Fruit fly (Drosophila melanogaster) whole organism, adult: ENCODE results near the gene frj.

Experiments used
- CG11617 ChIP-seq: fragments of 200-800 bp; sonication (Bioruptor generic); optimal IDR thresholded peaks from 2 replicates; lab custom pipeline; 2017; ENCODE audit warnings: mild to moderate bottlenecking, missing biosample characterization, missing genetic modification reagents, missing genetic modification characterization
- CG14711 ChIP-seq: fragments of 200-800 bp; sonication (Bioruptor generic); optimal IDR thresholded peaks from 2 replicates; lab custom pipeline; 2018; ENCODE audit warnings: missing biosample characterization, mild to moderate bottlenecking, missing genetic modification characterization, moderate library complexity
- CG1620 ChIP-seq: fragments of 200-800 bp; sonication (Bioruptor generic); optimal IDR thresholded peaks from 2 replicates; lab custom pipeline; 2016; ENCODE audit warnings: missing biosample characterization, missing genetic modification characterization
- CG33017 ChIP-seq: fragments of 200-800 bp; sonication (Bioruptor generic); optimal IDR thresholded peaks from 2 replicates; lab custom pipeline; 2018; ENCODE audit warnings: missing biosample characterization, mild to moderate bottlenecking, missing genetic modification characterization, moderate library complexity
- CG5204 ChIP-seq: fragments of 200-800 bp; sonication (Bioruptor generic); optimal IDR thresholded peaks from 2 replicates; lab custom pipeline; 2016; ENCODE audit warnings: missing biosample characterization, missing genetic modification characterization
- CG7045 ChIP-seq: fragments of 200-800 bp; sonication (Bioruptor generic); optimal IDR thresholded peaks from 2 replicates; lab custom pipeline; 2017; ENCODE audit warnings: missing biosample characterization, mild to moderate bottlenecking, missing genetic modification characterization
- CG7101 ChIP-seq: fragments of 200-800 bp; sonication (Bioruptor generic); optimal IDR thresholded peaks from 2 replicates; lab custom pipeline; 2018; ENCODE audit warnings: missing biosample characterization, mild to moderate bottlenecking, missing genetic modification characterization, moderate library complexity
- Crg-1 ChIP-seq: fragments of 200-800 bp; sonication (Bioruptor generic); optimal IDR thresholded peaks from 2 replicates; lab custom pipeline; 2016; ENCODE audit warnings: missing biosample characterization, missing genetic modification characterization
- Hr96 ChIP-seq: fragments of 200-800 bp; sonication (Bioruptor generic); optimal IDR thresholded peaks from 2 replicates; lab custom pipeline; 2016; ENCODE audit warnings: missing biosample characterization, missing genetic modification characterization
- kay ChIP-seq: fragments of 200-800 bp; sonication (Bioruptor generic); peaks from one replicate; lab custom pipeline; 2016; ENCODE audit warnings: missing biosample characterization, missing genetic modification characterization, borderline replicate concordance
- ovo ChIP-seq: fragments of 200-800 bp; sonication (Bioruptor generic); optimal IDR thresholded peaks from 2 replicates; lab custom pipeline; 2016; ENCODE audit warnings: missing biosample characterization, missing genetic modification characterization
- pad ChIP-seq: fragments of 200-800 bp; sonication (Bioruptor generic); optimal IDR thresholded peaks from 3 replicates; lab custom pipeline; 2017; ENCODE audit warnings: missing biosample characterization, missing genetic modification characterization, mild to moderate bottlenecking, moderate library complexity, missing genetic modification reagents
- tj ChIP-seq: fragments of 200-800 bp; sonication (Bioruptor generic); optimal IDR thresholded peaks from 3 replicates; lab custom pipeline; 2017; ENCODE audit warnings: missing biosample characterization, mild to moderate bottlenecking, missing genetic modification characterization, moderate library complexity
- toe ChIP-seq: fragments of 200-800 bp; sonication (Bioruptor generic); optimal IDR thresholded peaks from 2 replicates; lab custom pipeline; 2016; ENCODE audit warnings: missing biosample characterization, missing genetic modification characterization

DNA sequence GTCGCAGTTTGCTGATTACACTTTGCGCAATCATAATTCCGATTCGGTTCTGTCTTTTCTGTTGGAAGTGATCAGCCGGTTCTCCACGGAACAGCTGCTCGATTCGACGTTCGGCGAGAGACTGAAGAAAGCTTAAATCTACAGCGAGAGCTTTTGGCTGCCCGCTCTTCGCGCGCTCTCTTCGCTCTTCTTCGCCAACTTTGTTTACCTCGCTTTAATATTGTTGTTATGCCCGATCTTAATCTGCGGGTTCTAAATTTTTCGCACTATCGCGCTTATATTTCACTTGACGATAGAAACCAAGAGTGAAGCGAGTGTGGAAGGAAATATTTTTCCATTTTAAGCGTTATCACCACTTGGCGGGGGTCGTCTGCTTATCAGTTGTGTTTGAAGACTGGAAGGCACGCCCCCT is 38.6 kb downstream of the frj start, which contains the start of gene CG9547:
- TF ChIP-seq CG7101, result peak; percentile 69
- TF ChIP-seq Hr96, result no peak
- no peak for TF ChIP-seq toe (GFP tag; lab: Kevin White, UChicago)
- TF ChIP-seq CG14711 (tag; lab: Kevin White, UChicago), result no peak
- no peak for TF ChIP-seq ovo (GFP tag; lab: Kevin White, UChicago)
- TF ChIP-seq pad (GFP tag; lab: Kevin White, UChicago), result peak; percentile 9
- TF ChIP-seq Crg-1 (GFP tag; lab: Kevin White, UChicago), result peak; percentile 44
- peak; percentile 36 for TF ChIP-seq tj (GFP tag; lab: Kevin White, UChicago)
- TF ChIP-seq CG1620 (GFP tag; lab: Kevin White, UChicago), result no peak
- no peak for TF ChIP-seq CG5204 (GFP tag; lab: Kevin White, UChicago)
- peak; percentile 48 for TF ChIP-seq CG11617 (GFP tag; lab: Kevin White, UChicago)
- no peak for TF ChIP-seq kay (GFP tag; lab: Kevin White, UChicago)
- TF ChIP-seq CG33017 (tag; lab: Kevin White, UChicago), result peak; percentile 79
- TF ChIP-seq CG7045 (GFP tag; lab: Kevin White, UChicago), result peak; percentile 24
